Fruit fly (Drosophila melanogaster) S2 (cell line): ENCODE data around the gene MME1.

Experiments used
- CG8478 ChIP-seq: fragments of >200 bp; optimal IDR thresholded peaks from 2 replicates; lab custom pipeline; 2018
- CTCF ChIP-seq, 2 experiments: fragments of >200 bp; optimal IDR thresholded peaks; 2 replicates each; lab custom pipeline; 2018

The MME1 gene

dm6 chr2L:7026988-7027908, at the start of gene MME1, which contains the start of gene CG31908:
Gene MME1, plus strand, starts transcription at chr2L:7027526.
Gene CG31908, minus strand, starts transcription at chr2L:7027389.
- TF ChIP-seq CG8478 (lab: Kevin White, UChicago): no peak
- TF ChIP-seq CTCF (optimal IDR thresholded peaks at IDR 0.05; lab: Kevin White, UChicago): no peak

DNA sequence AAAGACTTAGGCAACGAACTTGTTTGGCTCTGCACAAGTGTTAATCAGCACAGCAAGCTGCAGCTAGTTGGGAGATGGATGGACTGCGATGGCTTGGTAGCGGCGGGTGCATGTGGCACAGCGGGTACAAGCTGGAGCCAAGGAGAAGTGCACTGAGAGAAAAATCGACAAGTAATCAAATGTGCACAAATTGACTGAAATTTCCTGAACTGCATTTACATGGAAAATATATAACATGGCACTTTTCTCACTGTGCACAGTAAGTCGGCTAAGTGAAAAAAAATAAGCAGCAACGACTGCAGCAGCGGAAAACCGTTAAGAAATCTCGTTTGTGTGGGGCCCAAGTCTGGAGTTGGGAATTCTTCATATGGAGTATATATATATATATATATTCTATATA, 36.2 kb upstream of the MME1 start:
- TF ChIP-seq CG8478 (lab: Kevin White, UChicago) (no peak), CTCF (optimal IDR thresholded peaks at IDR 0.05; lab: Kevin White, UChicago) (no peak)

DNA sequence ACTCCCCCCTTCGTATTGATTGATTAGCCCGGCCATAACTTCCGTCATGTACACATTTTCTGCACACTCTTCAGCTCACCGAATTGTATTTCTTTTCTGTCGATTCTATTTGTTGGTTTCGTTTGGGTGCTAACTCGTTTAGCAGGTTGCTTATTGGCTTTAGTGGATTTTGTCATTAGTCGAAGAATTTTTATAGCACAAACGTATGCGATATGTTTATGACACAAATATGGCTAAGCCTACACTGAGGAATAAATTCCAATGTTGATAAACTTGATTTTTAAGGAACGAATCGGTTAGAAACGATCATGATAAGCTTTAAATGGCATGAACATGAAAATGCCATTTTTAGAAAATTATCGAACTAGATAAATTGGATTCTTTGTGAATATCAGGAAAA, 28.6 kb upstream of the MME1 start:
- TF ChIP-seq CG8478 (lab: Kevin White, UChicago) (no peak), CTCF (optimal IDR thresholded peaks at IDR 0.05; lab: Kevin White, UChicago) (no peak)

dm6 chr2L:7004304-7004703, 23.0 kb upstream of the MME1 start:
- TF ChIP-seq CTCF (optimal IDR thresholded peaks at IDR 0.05; lab: Kevin White, UChicago) (no peak), CG8478 (lab: Kevin White, UChicago) (no peak)

DNA sequence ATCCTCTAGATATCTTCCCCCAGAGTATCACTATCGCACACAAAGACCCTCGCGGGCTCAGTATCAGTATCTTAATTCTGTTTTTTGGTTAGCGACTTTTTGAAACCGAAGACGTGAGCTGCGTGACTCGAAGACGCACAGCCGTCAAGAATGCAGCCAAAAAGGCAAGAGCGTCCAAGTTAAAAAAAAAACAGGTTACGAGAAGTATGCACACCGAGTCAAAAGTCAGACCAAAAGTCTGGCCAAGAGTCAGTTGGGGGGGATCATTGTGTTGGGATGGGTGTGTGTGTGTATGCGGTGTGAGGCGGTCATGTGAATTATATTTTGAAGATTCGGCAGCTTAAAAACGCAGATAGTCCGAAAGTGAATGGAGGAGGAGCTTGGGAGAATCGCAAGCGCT, 21.8 kb upstream of the MME1 start:
- TF ChIP-seq CG8478 (lab: Kevin White, UChicago): no peak
- no peak for TF ChIP-seq CTCF (optimal IDR thresholded peaks at IDR 0.05; lab: Kevin White, UChicago)

DNA sequence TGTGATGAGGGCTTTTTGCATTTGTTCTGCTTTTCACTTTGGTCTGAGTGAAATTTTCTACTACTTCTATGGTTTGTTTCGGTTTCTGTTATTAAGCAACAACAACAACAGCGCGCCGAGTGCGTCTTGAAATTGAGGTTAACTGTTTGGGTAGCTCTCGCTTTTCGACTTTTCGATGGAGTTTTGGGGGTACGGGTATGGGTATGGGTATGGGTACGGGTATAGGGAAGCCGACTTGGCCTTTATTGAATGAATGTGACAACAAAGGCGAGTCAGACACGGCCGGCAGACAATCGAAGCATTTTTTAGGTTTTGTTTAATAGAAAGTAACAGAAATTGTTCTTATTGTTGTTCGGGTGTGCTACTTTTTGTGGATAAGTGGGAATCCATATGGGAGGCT, 19.8 kb upstream of the MME1 start:
- TF ChIP-seq CG8478 (lab: Kevin White, UChicago) (no peak), CTCF (optimal IDR thresholded peaks at IDR 0.05; lab: Kevin White, UChicago) (no peak)

dm6 chr2L:7009807-7010470, 17.4 kb upstream of the MME1 start, which contains the start of gene uif:
Gene uif, minus strand, starts transcription at chr2L:7010359.
- TF ChIP-seq CG8478 (lab: Kevin White, UChicago): no peak

DNA sequence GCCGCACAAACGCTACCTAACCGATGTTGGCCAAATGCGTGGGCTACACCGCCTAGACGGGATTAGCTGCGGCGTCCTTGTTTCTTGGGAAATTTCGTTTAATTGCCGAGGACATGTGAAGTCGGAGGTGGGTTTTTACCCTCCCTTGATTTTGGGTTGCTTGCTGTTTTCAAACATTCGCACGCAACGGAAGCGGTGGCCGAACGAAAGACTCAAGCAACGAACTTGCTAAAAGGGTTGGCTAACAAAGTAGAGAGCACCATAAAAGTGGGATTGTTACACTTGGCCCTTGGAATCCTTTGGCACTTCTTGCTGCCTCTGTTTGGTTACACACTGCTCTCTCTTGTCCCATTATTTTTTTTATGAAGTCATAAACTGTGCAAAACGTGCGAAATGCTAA, 16.8 kb upstream of the MME1 start:
- no peak for TF ChIP-seq CTCF (optimal IDR thresholded peaks at IDR 0.05; lab: Kevin White, UChicago)
- no peak for TF ChIP-seq CG8478 (lab: Kevin White, UChicago)

DNA sequence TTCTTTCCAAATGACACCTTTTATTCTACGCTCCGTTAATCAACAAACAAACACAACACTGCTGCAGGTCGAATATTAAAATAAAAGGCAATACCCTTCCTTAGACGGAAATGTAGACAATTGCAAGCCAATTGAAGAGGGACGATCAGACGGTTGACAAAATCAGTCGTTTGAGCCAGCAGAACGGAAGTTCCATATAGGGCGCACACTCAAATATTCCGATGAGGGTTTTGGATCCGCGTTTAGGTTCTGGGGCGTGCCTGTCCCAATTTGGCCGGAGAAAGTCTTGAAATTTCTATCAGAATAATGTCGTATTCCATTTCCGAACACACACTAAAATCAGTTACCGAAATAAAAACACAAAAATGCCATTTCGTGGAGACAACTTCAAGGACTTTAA, 15.4 kb upstream of the MME1 start, which contains the start of gene CG43321:
CG43321 (plus strand) TSS at position 301 of the 400 bp plus-strand sequence.
- TF ChIP-seq CG8478 (lab: Kevin White, UChicago) (no peak), CTCF (optimal IDR thresholded peaks at IDR 0.05; lab: Kevin White, UChicago) (no peak)

dm6 chr2L:7013157-7013556, 14.2 kb upstream of the MME1 start, which contains the start of gene CG43322:
Gene CG43322, plus strand, starts transcription at chr2L:7013396.
- no peak for TF ChIP-seq CTCF (optimal IDR thresholded peaks at IDR 0.05; lab: Kevin White, UChicago)
- TF ChIP-seq CG8478 (lab: Kevin White, UChicago): no peak

dm6 chr2L:7021382-7021781, 5.9 kb upstream of the MME1 start, which contains the start of gene Pcp:
Gene Pcp, plus strand, starts transcription at chr2L:7021682.
- TF ChIP-seq CTCF (optimal IDR thresholded peaks at IDR 0.05; lab: Kevin White, UChicago): no peak
- TF ChIP-seq CG8478 (lab: Kevin White, UChicago): no peak

dm6 chr2L:7023614-7024259, 3.6 kb upstream of the MME1 start, which contains the start of gene Gart:
Gene Gart, minus strand, starts transcription at chr2L:7023898.
- TF ChIP-seq CTCF (optimal IDR thresholded peaks at IDR 0.05; lab: Kevin White, UChicago): no peak
- TF ChIP-seq CG8478 (lab: Kevin White, UChicago): no peak

dm6 chr2L:7025247-7025646, 2.1 kb upstream of the MME1 start:
- no peak for TF ChIP-seq CTCF (optimal IDR thresholded peaks at IDR 0.05; lab: Kevin White, UChicago)
- TF ChIP-seq CG8478 (lab: Kevin White, UChicago): no peak

- TF ChIP-seq CTCF (optimal IDR thresholded peaks at IDR 0.05; lab: Kevin White, UChicago): no peak
- no peak for TF ChIP-seq CG8478 (lab: Kevin White, UChicago)
Measured at dm6 chr2L:7026308-7026707, 1.0 kb upstream of the MME1 start.
